Worm (Caenorhabditis elegans): ENCODE results near the gene srw-38.

ce11 chrV:19802797-19803196, 33.4 kb upstream of the srw-38 start:
- no peak for TF ChIP-seq hnd-1 (tag; optimal IDR thresholded peaks at IDR 0.05)
- TF ChIP-seq B0310.2 (tag; optimal IDR thresholded peaks at IDR 0.05): no peak
- TF ChIP-seq ama-1 (optimal IDR thresholded peaks at IDR 0.05): no peak
- no peak for TF ChIP-seq aly-1 (tag; optimal IDR thresholded peaks at IDR 0.05)
- TF ChIP-seq hmg-4 (GFP tag; optimal IDR thresholded peaks at IDR 0.05): no peak
- no peak for TF ChIP-seq scrt-1 (GFP tag; IDR thresholded peaks at IDR 0.05)
- TF ChIP-seq ceh-36 (tag; optimal IDR thresholded peaks at IDR 0.05): no peak
- TF ChIP-seq ets-7 (tag; optimal IDR thresholded peaks at IDR 0.05): no peak
- TF ChIP-seq tbx-11 (GFP tag; IDR thresholded peaks at IDR 0.05): no peak
- no peak for TF ChIP-seq flt-1 (GFP tag; IDR thresholded peaks at IDR 0.05)
- no peak for TF ChIP-seq tra-4 (tag; optimal IDR thresholded peaks at IDR 0.05)

All from whole organism, early embryonic.